Worm (Caenorhabditis elegans) whole organism, late embryonic: ENCODE results near the gene Y69H2.1.

ENCODE experiments used
- C08G9.2 ChIP-seq: sonication (generic microtip); optimal IDR thresholded peaks from 2 replicates; lab custom pipeline; 2016; ENCODE audit warnings: mild to moderate bottlenecking, missing genetic modification characterization, moderate library complexity, missing compliant biosample characterization
- F13H6.1 ChIP-seq: sonication (generic microtip); optimal IDR thresholded peaks from 2 replicates; lab custom pipeline; 2016; ENCODE audit warnings: missing genetic modification characterization, missing compliant biosample characterization
- K02D7.2 ChIP-seq: sonication (generic microtip); optimal IDR thresholded peaks from 2 replicates; lab custom pipeline; 2017; ENCODE audit warnings: mild to moderate bottlenecking, missing genetic modification characterization, missing compliant biosample characterization
- T23F11.4 ChIP-seq: fragments of 200-800 bp; sonication (Bioruptor generic); optimal IDR thresholded peaks from 2 replicates; lab custom pipeline; 2018; ENCODE audit warnings: mild to moderate bottlenecking, missing genetic modification characterization, missing compliant biosample characterization
- ahr-1 ChIP-seq: sonication (generic microtip); optimal IDR thresholded peaks from 2 replicates; lab custom pipeline; 2016; ENCODE audit warnings: missing genetic modification characterization, missing compliant biosample characterization
- ceh-14 ChIP-seq: sonication (generic microtip); optimal IDR thresholded peaks from 2 replicates; lab custom pipeline; 2016; ENCODE audit warnings: missing genotype, missing genetic modification characterization, missing compliant biosample characterization
- ceh-18 ChIP-seq: sonication (generic microtip); optimal IDR thresholded peaks from 2 replicates; lab custom pipeline; 2016; ENCODE audit warnings: missing genetic modification characterization, missing compliant biosample characterization
- ceh-19 ChIP-seq: fragments of 200-800 bp; sonication (Bioruptor generic); optimal IDR thresholded peaks from 2 replicates; lab custom pipeline; 2018; ENCODE audit warnings: mild to moderate bottlenecking, missing genetic modification characterization, missing compliant biosample characterization
- ceh-2 ChIP-seq: sonication (generic microtip); optimal IDR thresholded peaks from 2 replicates; lab custom pipeline; 2016; ENCODE audit warnings: missing genotype, missing genetic modification characterization, missing compliant biosample characterization
- ceh-30 ChIP-seq: fragments of 150-350 bp; optimal IDR thresholded peaks from 2 replicates; lab custom pipeline; 2014; ENCODE audit warnings: missing biosample characterization, missing genetic modification characterization
- ceh-31 ChIP-seq: sonication (generic microtip); optimal IDR thresholded peaks from 2 replicates; lab custom pipeline; 2016; ENCODE audit warnings: missing genetic modification characterization, missing compliant biosample characterization
- ceh-48 ChIP-seq: sonication (generic microtip); optimal IDR thresholded peaks from 2 replicates; lab custom pipeline; 2016; ENCODE audit warnings: missing genetic modification characterization, inconsistent platforms, missing compliant biosample characterization
- ceh-6 ChIP-seq: fragments of 200-800 bp; sonication (Bioruptor generic); optimal IDR thresholded peaks from 2 replicates; lab custom pipeline; 2018; ENCODE audit warnings: mild to moderate bottlenecking, missing genetic modification characterization, missing compliant biosample characterization
- ceh-9 ChIP-seq: sonication (generic microtip); optimal IDR thresholded peaks from 2 replicates; lab custom pipeline; 2016; ENCODE audit warnings: mild to moderate bottlenecking, missing genetic modification characterization, inconsistent platforms, missing compliant biosample characterization
- dmd-4 ChIP-seq: sonication (generic microtip); optimal IDR thresholded peaks from 2 replicates; lab custom pipeline; 2016; ENCODE audit warnings: borderline replicate concordance, missing genetic modification characterization, missing compliant biosample characterization
- dve-1 ChIP-seq: sonication (generic microtip); optimal IDR thresholded peaks from 2 replicates; lab custom pipeline; 2017; ENCODE audit warnings: antibody characterized with exemption, mild to moderate bottlenecking, missing genetic modification characterization, missing compliant biosample characterization
- elt-4 ChIP-seq: sonication (generic microtip); optimal IDR thresholded peaks from 2 replicates; lab custom pipeline; 2016; ENCODE audit warnings: missing genetic modification characterization, missing compliant biosample characterization
- hlh-15 ChIP-seq: sonication (generic microtip); optimal IDR thresholded peaks from 2 replicates; lab custom pipeline; 2016; ENCODE audit warnings: missing genetic modification characterization, missing compliant biosample characterization
- hlh-30 ChIP-seq: sonication (generic microtip); optimal IDR thresholded peaks from 2 replicates; lab custom pipeline; 2017; ENCODE audit warnings: antibody characterized with exemption, missing genetic modification characterization, missing compliant biosample characterization; ENCODE audit not compliant: insufficient read depth
- lin-11 ChIP-seq: fragments of 200-800 bp; sonication (Bioruptor generic); optimal IDR thresholded peaks from 2 replicates; lab custom pipeline; 2018; ENCODE audit warnings: mild to moderate bottlenecking, missing genetic modification characterization, missing compliant biosample characterization
- mec-3 ChIP-seq: sonication (generic microtip); optimal IDR thresholded peaks from 2 replicates; lab custom pipeline; 2016; ENCODE audit warnings: borderline replicate concordance, missing genetic modification characterization, missing compliant biosample characterization
- nfya-1 ChIP-seq: sonication (generic microtip); optimal IDR thresholded peaks from 2 replicates; lab custom pipeline; 2017; ENCODE audit warnings: missing genetic modification characterization, mild to moderate bottlenecking, missing compliant biosample characterization, antibody characterized with exemption, moderate library complexity
- nhr-232 ChIP-seq: sonication (generic microtip); optimal IDR thresholded peaks from 2 replicates; lab custom pipeline; 2016; ENCODE audit warnings: missing genetic modification characterization, missing compliant biosample characterization
- pag-3 ChIP-seq: sonication (generic microtip); optimal IDR thresholded peaks from 2 replicates; lab custom pipeline; 2016; ENCODE audit warnings: missing compliant biosample characterization, missing genetic modification characterization, borderline replicate concordance
- pax-1 ChIP-seq: fragments of 150-350 bp; optimal IDR thresholded peaks from 2 replicates; lab custom pipeline; 2014; ENCODE audit warnings: missing biosample characterization, missing genetic modification characterization
- pha-2 ChIP-seq: sonication (generic microtip); optimal IDR thresholded peaks from 2 replicates; lab custom pipeline; 2017; ENCODE audit warnings: mild to moderate bottlenecking, missing genetic modification characterization, missing compliant biosample characterization
- sdc-2 ChIP-seq: sonication (generic microtip); optimal IDR thresholded peaks from 2 replicates; lab custom pipeline; 2016; ENCODE audit warnings: missing genotype, missing genetic modification characterization, missing compliant biosample characterization
- sox-2 ChIP-seq: fragments of 200-800 bp; sonication (Bioruptor generic); IDR thresholded peaks from 2 replicates; pipeline ENCODE4 v1.3.6; 2022; ENCODE audit warnings: missing genetic modification reagents, missing genetic modification characterization, missing compliant biosample characterization
- ttx-3 ChIP-seq: sonication (generic microtip); optimal IDR thresholded peaks from 2 replicates; lab custom pipeline; 2016; ENCODE audit warnings: missing genetic modification reagents, missing genetic modification characterization, missing compliant biosample characterization
- unc-3 ChIP-seq, 2 experiments: fragments of 200-800 bp in 1 of 2; sonication (Bioruptor generic) in 1 of 2; sonication (generic microtip) in 1 of 2; conservative IDR thresholded peaks in 1 of 2; optimal IDR thresholded peaks in 1 of 2; 2 replicates each; pipeline versions ENCODE4 v1.3.6 to Lab custom; 2016 to 2022; ENCODE audit warnings: missing compliant biosample characterization in 2 of 2, missing genetic modification characterization in 2 of 2, missing genetic modification reagents in 1 of 2
- zip-5 ChIP-seq: sonication (generic microtip); optimal IDR thresholded peaks from 2 replicates; lab custom pipeline; 2016; ENCODE audit warnings: missing genetic modification characterization, missing compliant biosample characterization

The Y69H2.1 gene

ce11 chrV:18626764-18627163 is 4.4 kb upstream of the Y69H2.1 start, which contains the start of gene Y69H2.15:
TSS of gene Y69H2.15 (minus strand) at chrV:18626864.
- no peak for TF ChIP-seq pag-3 (tag; lab: Kevin White, UChicago)
- no peak for TF ChIP-seq lin-11 (tag; lab: Kevin White, UChicago)
- TF ChIP-seq, all 69 proteins: peak for 0

- TF ChIP-seq nhr-232 (tag; lab: Kevin White, UChicago): no peak
- no peak for TF ChIP-seq hlh-30 (tag; lab: Kevin White, UChicago)
- TF ChIP-seq pag-3 (tag; lab: Kevin White, UChicago): no peak
- no peak for TF ChIP-seq dve-1
- no peak for TF ChIP-seq unc-3 (GFP tag; conservative IDR thresholded peaks at IDR 0.05; lab: Robert Waterston, UW)
- no peak for TF ChIP-seq unc-3 (tag; optimal IDR thresholded peaks at IDR 0.05; lab: Kevin White, UChicago)
- TF ChIP-seq nfya-1 (tag; lab: Kevin White, UChicago): no peak
- no peak for TF ChIP-seq K02D7.2 (tag; lab: Kevin White, UChicago)
- no peak for TF ChIP-seq zip-5
- no peak for TF ChIP-seq F13H6.1
- TF ChIP-seq ceh-18 (tag; lab: Kevin White, UChicago): no peak
These were observed 6.1 kb downstream of the Y69H2.1 start, which contains the start of gene nhr-70 for ce11 chrV:18616287-18616686. TSS of gene nhr-70 (plus strand) at chrV:18616587.

ce11 chrV:18614498-18614897 is 7.9 kb downstream of the Y69H2.1 start:
- TF ChIP-seq ceh-48 (tag; lab: Kevin White, UChicago) (peak; percentile 20), nfya-1 (tag; lab: Kevin White, UChicago) (peak; percentile 35), ceh-30 (tag; lab: Kevin White, UChicago) (no peak), ceh-31 (tag; lab: Kevin White, UChicago) (peak; percentile 15), ahr-1 (tag; lab: Kevin White, UChicago) (no peak), pha-2 (tag; lab: Kevin White, UChicago) (peak; percentile 25), hlh-30 (tag; lab: Kevin White, UChicago) (peak; percentile 15)

- no peak for TF ChIP-seq mec-3 (tag; lab: Kevin White, UChicago)
- peak; percentile 98 for TF ChIP-seq dve-1
- no peak for TF ChIP-seq ceh-19
- TF ChIP-seq unc-3 (GFP tag; conservative IDR thresholded peaks at IDR 0.05; lab: Robert Waterston, UW): no peak
- no peak for TF ChIP-seq unc-3 (tag; optimal IDR thresholded peaks at IDR 0.05; lab: Kevin White, UChicago)
- TF ChIP-seq ceh-9 (tag; lab: Kevin White, UChicago): no peak
- TF ChIP-seq pag-3 (tag; lab: Kevin White, UChicago): no peak
- TF ChIP-seq sdc-2 (tag; lab: Kevin White, UChicago): no peak
These were observed 9.2 kb downstream of the Y69H2.1 start for ce11 chrV:18613164-18613563.

ce11 chrV:18605510-18605909 is 16.9 kb downstream of the Y69H2.1 start:
- TF ChIP-seq ttx-3 (no peak), sox-2 (GFP tag; lab: Robert Waterston, UW) (no peak), T23F11.4 (no peak), elt-4 (tag; lab: Kevin White, UChicago) (no peak), dve-1 (no peak), dmd-4 (tag; lab: Kevin White, UChicago) (no peak), hlh-15 (tag; lab: Kevin White, UChicago) (no peak), ceh-14 (tag; lab: Kevin White, UChicago) (no peak), C08G9.2 (tag; lab: Kevin White, UChicago) (no peak), pha-2 (tag; lab: Kevin White, UChicago) (no peak), ceh-2 (no peak), pax-1 (tag; lab: Kevin White, UChicago) (no peak), ceh-6 (no peak), nfya-1 (tag; lab: Kevin White, UChicago) (no peak)
